Fruit fly (Drosophila melanogaster) whole organism, adult: ENCODE results near the gene Nep6.

Experiments
- Hr96 ChIP-seq: fragments of 200-800 bp; sonication (Bioruptor generic); optimal IDR thresholded peaks from 2 replicates; lab custom pipeline; 2016; ENCODE audit warnings: missing biosample characterization, missing genetic modification characterization
- Mnt ChIP-seq: fragments of 200-800 bp; sonication (Bioruptor generic); optimal IDR thresholded peaks from 2 replicates; lab custom pipeline; 2016; ENCODE audit warnings: missing biosample characterization, mild to moderate bottlenecking, missing genetic modification characterization
- ovo ChIP-seq: fragments of 200-800 bp; sonication (Bioruptor generic); optimal IDR thresholded peaks from 2 replicates; lab custom pipeline; 2016; ENCODE audit warnings: missing biosample characterization, missing genetic modification characterization
- toe ChIP-seq: fragments of 200-800 bp; sonication (Bioruptor generic); optimal IDR thresholded peaks from 2 replicates; lab custom pipeline; 2016; ENCODE audit warnings: missing biosample characterization, missing genetic modification characterization

dm6 chrX:12777195-12777594 lies 24.3 kb upstream of the Nep6 start:
- no peak for TF ChIP-seq Hr96 (GFP tag; lab: Kevin White, UChicago)
- TF ChIP-seq toe: no peak
- no peak for TF ChIP-seq ovo
- TF ChIP-seq Mnt (GFP tag; lab: Kevin White, UChicago): no peak
